Fruit fly (Drosophila melanogaster) whole organism, embryonic: Measurements from ENCODE around the gene Miox.

Source experiments
- Adf1 ChIP-seq: fragments of 200-800 bp; sonication (Bioruptor generic); IDR thresholded peaks from 2 replicates; pipeline ENCODE4 v1.3.6; 2022; ENCODE audit warnings: missing biosample characterization, missing genetic modification characterization
- CG10366 ChIP-seq: fragments of 200-800 bp; sonication (Bioruptor generic); IDR thresholded peaks from 2 replicates; pipeline ENCODE4 v1.3.6; 2022; ENCODE audit warnings: missing biosample characterization, missing genetic modification characterization
- CG10565 ChIP-seq: fragments of 200-800 bp; sonication (Bioruptor generic); optimal IDR thresholded peaks from 3 replicates; lab custom pipeline; 2016; ENCODE audit warnings: missing biosample characterization, mild to moderate bottlenecking, missing genetic modification characterization
- CG12155 ChIP-seq: fragments of 200-800 bp; sonication (Bioruptor generic); optimal IDR thresholded peaks from 3 replicates; lab custom pipeline; 2016; ENCODE audit warnings: missing biosample characterization, missing genetic modification characterization
- CG12659 ChIP-seq: fragments of 200-800 bp; sonication (Bioruptor generic); optimal IDR thresholded peaks from 3 replicates; lab custom pipeline; 2017; ENCODE audit warnings: mild to moderate bottlenecking, missing biosample characterization, missing genetic modification reagents, missing genetic modification characterization
- CG1529 ChIP-seq: fragments of 200-800 bp; sonication (Bioruptor generic); optimal IDR thresholded peaks from 3 replicates; lab custom pipeline; 2018; ENCODE audit warnings: missing biosample characterization, missing genetic modification characterization
- CG17186 ChIP-seq: fragments of 200-800 bp; sonication (Bioruptor generic); optimal IDR thresholded peaks from 3 replicates; lab custom pipeline; 2017; ENCODE audit warnings: missing biosample characterization, missing genetic modification reagents, missing genetic modification characterization
- CG18764 ChIP-seq: fragments of 200-800 bp; sonication (Bioruptor generic); optimal IDR thresholded peaks from 3 replicates; lab custom pipeline; 2016; ENCODE audit warnings: missing biosample characterization, missing genetic modification characterization
- CG2116 ChIP-seq: fragments of 200-800 bp; sonication (Bioruptor generic); optimal IDR thresholded peaks from 3 replicates; lab custom pipeline; 2018; ENCODE audit warnings: missing biosample characterization, mild to moderate bottlenecking, missing genetic modification characterization
- CG2120 ChIP-seq: fragments of 200-800 bp; sonication (Bioruptor generic); optimal IDR thresholded peaks from 3 replicates; lab custom pipeline; 2016; ENCODE audit warnings: missing biosample characterization, missing genetic modification characterization
- CG2129 ChIP-seq: fragments of 200-800 bp; sonication (Bioruptor generic); IDR thresholded peaks from 2 replicates; pipeline ENCODE4 v1.3.6; 2022; ENCODE audit warnings: missing biosample characterization, missing genetic modification characterization; ENCODE audit not compliant: partially characterized antibody
- CG30020 ChIP-seq: fragments of 200-800 bp; optimal IDR thresholded peaks from 2 replicates; lab custom pipeline; 2019; ENCODE audit warnings: missing biosample characterization, mild to moderate bottlenecking, missing genetic modification characterization, moderate library complexity
- CG3995 ChIP-seq: fragments of 200-800 bp; sonication (Bioruptor generic); optimal IDR thresholded peaks from 3 replicates; lab custom pipeline; 2016; ENCODE audit warnings: missing biosample characterization, missing genetic modification characterization
- CG4854 ChIP-seq: fragments of 200-800 bp; sonication (Bioruptor generic); optimal IDR thresholded peaks from 2 replicates; lab custom pipeline; 2016; ENCODE audit warnings: missing biosample characterization, missing genetic modification characterization, inconsistent platforms
- CG6254 ChIP-seq: fragments of 200-800 bp; sonication (Bioruptor generic); optimal IDR thresholded peaks from 3 replicates; lab custom pipeline; 2017; ENCODE audit warnings: mild to moderate bottlenecking, missing biosample characterization, missing genetic modification reagents, missing genetic modification characterization
- CG7271 ChIP-seq: fragments of 200-800 bp; sonication (Bioruptor generic); optimal IDR thresholded peaks from 2 replicates; lab custom pipeline; 2018; ENCODE audit warnings: missing biosample characterization, mild to moderate bottlenecking, missing genetic modification characterization, moderate library complexity
- CG7745 ChIP-seq: fragments of 200-800 bp; sonication (Bioruptor generic); optimal IDR thresholded peaks from 2 replicates; lab custom pipeline; 2018; ENCODE audit warnings: missing biosample characterization, mild to moderate bottlenecking, missing genetic modification characterization, moderate library complexity
- CG9437 ChIP-seq: fragments of 200-800 bp; sonication (Bioruptor generic); optimal IDR thresholded peaks from 2 replicates; lab custom pipeline; 2018; ENCODE audit warnings: missing biosample characterization, mild to moderate bottlenecking, missing genetic modification characterization
- CG9932 ChIP-seq: fragments of 200-800 bp; sonication (Bioruptor generic); IDR thresholded peaks from 2 replicates; pipeline ENCODE4 v1.3.6; 2022; ENCODE audit warnings: missing biosample characterization, missing genetic modification characterization
- Chrac-16 ChIP-seq: fragments of 200-800 bp; sonication (Bioruptor generic); optimal IDR thresholded peaks from 3 replicates; lab custom pipeline; 2016; ENCODE audit warnings: missing biosample characterization, missing genetic modification characterization
- CoRest ChIP-seq: fragments of 200-800 bp; sonication (Bioruptor generic); optimal IDR thresholded peaks from 3 replicates; lab custom pipeline; 2018; ENCODE audit warnings: missing biosample characterization, mild to moderate bottlenecking, missing genetic modification characterization, moderate library complexity
- CrebB ChIP-seq: fragments of 200-800 bp; sonication (Bioruptor generic); optimal IDR thresholded peaks from 3 replicates; lab custom pipeline; 2018; ENCODE audit warnings: missing biosample characterization, mild to moderate bottlenecking, missing genetic modification characterization
- Dad ChIP-seq: fragments of 200-800 bp; sonication (Bioruptor generic); optimal IDR thresholded peaks from 3 replicates; lab custom pipeline; 2016; ENCODE audit warnings: missing biosample characterization, missing genetic modification characterization
- Max ChIP-seq: fragments of 200-800 bp; sonication (Bioruptor generic); optimal IDR thresholded peaks from 2 replicates; lab custom pipeline; 2016; ENCODE audit warnings: missing biosample characterization, mild to moderate bottlenecking, missing genetic modification characterization
- Myb ChIP-seq: fragments of 200-800 bp; sonication (Bioruptor generic); optimal IDR thresholded peaks from 2 replicates; lab custom pipeline; 2016; ENCODE audit warnings: missing biosample characterization, missing genetic modification characterization
- NFAT ChIP-seq: fragments of 200-800 bp; sonication (Bioruptor generic); IDR thresholded peaks from 2 replicates; pipeline ENCODE4 v1.3.6; 2022; ENCODE audit warnings: missing biosample characterization, missing genetic modification characterization
- Oaz ChIP-seq: fragments of 200-800 bp; sonication (Bioruptor generic); IDR thresholded peaks from 2 replicates; pipeline ENCODE4 v1.3.6; 2022; ENCODE audit warnings: missing biosample characterization, missing genetic modification characterization
- Opbp ChIP-seq: fragments of 200-800 bp; sonication (Bioruptor generic); IDR thresholded peaks from 3 replicates; pipeline ENCODE4 v1.3.6; 2022; ENCODE audit warnings: missing biosample characterization, missing genetic modification characterization; ENCODE audit not compliant: partially characterized antibody
- PHDP ChIP-seq: fragments of 200-800 bp; sonication (Bioruptor generic); optimal IDR thresholded peaks from 3 replicates; lab custom pipeline; 2018; ENCODE audit warnings: missing biosample characterization, mild to moderate bottlenecking, missing genetic modification characterization, moderate library complexity
- Ptx1 ChIP-seq: fragments of 200-800 bp; sonication (Bioruptor generic); IDR thresholded peaks from 2 replicates; pipeline ENCODE4 v1.3.6; 2022; ENCODE audit warnings: missing biosample characterization, missing genetic modification characterization
- Sox100B ChIP-seq: fragments of 200-800 bp; sonication (Bioruptor generic); optimal IDR thresholded peaks from 3 replicates; lab custom pipeline; 2018; ENCODE audit warnings: missing biosample characterization, mild to moderate bottlenecking, missing genetic modification characterization
- Tbp ChIP-seq: fragments of >200 bp; optimal IDR thresholded peaks from 2 replicates; lab custom pipeline; 2018; ENCODE audit warnings: missing biosample characterization, missing genetic modification characterization
- Xrp1 ChIP-seq: fragments of 200-800 bp; sonication (Bioruptor generic); IDR thresholded peaks from 2 replicates; pipeline ENCODE4 v1.3.6; 2022; ENCODE audit warnings: missing biosample characterization, missing genetic modification characterization
- ap ChIP-seq: fragments of 200-800 bp; sonication (Bioruptor generic); IDR thresholded peaks from 2 replicates; pipeline ENCODE4 v1.3.6; 2022; ENCODE audit warnings: missing biosample characterization, missing genetic modification characterization
- bbx ChIP-seq: fragments of 200-800 bp; sonication (Bioruptor generic); IDR thresholded peaks from 2 replicates; pipeline ENCODE4 v1.3.6; 2022; ENCODE audit warnings: missing biosample characterization, missing genetic modification characterization; ENCODE audit not compliant: partially characterized antibody
- cas ChIP-seq: fragments of 200-800 bp; sonication (Bioruptor generic); IDR thresholded peaks from 2 replicates; pipeline ENCODE4 v1.3.6; 2022; ENCODE audit warnings: missing biosample characterization, missing genetic modification characterization
- dimm ChIP-seq: fragments of 200-800 bp; sonication (Bioruptor generic); IDR thresholded peaks from 2 replicates; pipeline ENCODE4 v1.3.6; 2022; ENCODE audit warnings: missing biosample characterization, missing genetic modification characterization
- disco-r ChIP-seq: fragments of 200-800 bp; sonication (Bioruptor generic); optimal IDR thresholded peaks from 2 replicates; lab custom pipeline; 2016; ENCODE audit warnings: missing biosample characterization, missing genetic modification characterization
- exex ChIP-seq: fragments of 200-800 bp; sonication (Bioruptor generic); optimal IDR thresholded peaks from 4 replicates; lab custom pipeline; 2018; ENCODE audit warnings: missing biosample characterization, mild to moderate bottlenecking, missing genetic modification characterization, moderate library complexity
- fd3F ChIP-seq: fragments of 200-800 bp; sonication (Bioruptor generic); optimal IDR thresholded peaks from 2 replicates; lab custom pipeline; 2018; ENCODE audit warnings: missing biosample characterization, mild to moderate bottlenecking, missing genetic modification characterization, moderate library complexity
- fd64A ChIP-seq: fragments of 200-800 bp; sonication (Bioruptor generic); optimal IDR thresholded peaks from 3 replicates; lab custom pipeline; 2018; ENCODE audit warnings: missing biosample characterization, mild to moderate bottlenecking, missing genetic modification characterization
- grau ChIP-seq: fragments of 200-800 bp; optimal IDR thresholded peaks from 3 replicates; lab custom pipeline; 2019; ENCODE audit warnings: missing biosample characterization, mild to moderate bottlenecking, missing genetic modification characterization, moderate library complexity
- jing ChIP-seq: fragments of 200-800 bp; sonication (Bioruptor generic); optimal IDR thresholded peaks from 2 replicates; lab custom pipeline; 2018; ENCODE audit warnings: missing biosample characterization, mild to moderate bottlenecking, missing genetic modification characterization
- klu ChIP-seq: fragments of 200-800 bp; sonication (Bioruptor generic); IDR thresholded peaks from 2 replicates; pipeline ENCODE4 v1.3.6; 2022; ENCODE audit warnings: missing biosample characterization, missing genetic modification characterization
- phol ChIP-seq: fragments of 200-800 bp; sonication (Bioruptor generic); optimal IDR thresholded peaks from 3 replicates; lab custom pipeline; 2018; ENCODE audit warnings: missing biosample characterization, mild to moderate bottlenecking, missing genetic modification characterization, moderate library complexity
- pnt ChIP-seq: fragments of 200-800 bp; sonication (Bioruptor generic); optimal IDR thresholded peaks from 3 replicates; lab custom pipeline; 2016; ENCODE audit warnings: missing biosample characterization, missing genetic modification characterization
- pzg ChIP-seq: fragments of 200-800 bp; sonication (Bioruptor generic); optimal IDR thresholded peaks from 3 replicates; lab custom pipeline; 2018; ENCODE audit warnings: missing biosample characterization, mild to moderate bottlenecking, missing genetic modification characterization, moderate library complexity
- row ChIP-seq: fragments of 200-800 bp; sonication (Bioruptor generic); IDR thresholded peaks from 3 replicates; pipeline ENCODE4 v1.3.6; 2022; ENCODE audit warnings: missing biosample characterization, missing genetic modification characterization
- sisA ChIP-seq: fragments of 200-800 bp; sonication (Bioruptor generic); IDR thresholded peaks from 2 replicates; pipeline ENCODE4 v1.3.6; 2022; ENCODE audit warnings: missing biosample characterization, missing genetic modification characterization
- sr ChIP-seq: fragments of 200-800 bp; sonication (Bioruptor generic); IDR thresholded peaks from 3 replicates; pipeline ENCODE4 v1.3.6; 2022; ENCODE audit warnings: missing biosample characterization, missing genetic modification characterization
- tna ChIP-seq: fragments of 200-800 bp; sonication (Bioruptor generic); IDR thresholded peaks from 2 replicates; pipeline ENCODE4 v1.3.6; 2022; ENCODE audit warnings: missing biosample characterization, missing genetic modification characterization; ENCODE audit not compliant: partially characterized antibody

Miox gene

DNA sequence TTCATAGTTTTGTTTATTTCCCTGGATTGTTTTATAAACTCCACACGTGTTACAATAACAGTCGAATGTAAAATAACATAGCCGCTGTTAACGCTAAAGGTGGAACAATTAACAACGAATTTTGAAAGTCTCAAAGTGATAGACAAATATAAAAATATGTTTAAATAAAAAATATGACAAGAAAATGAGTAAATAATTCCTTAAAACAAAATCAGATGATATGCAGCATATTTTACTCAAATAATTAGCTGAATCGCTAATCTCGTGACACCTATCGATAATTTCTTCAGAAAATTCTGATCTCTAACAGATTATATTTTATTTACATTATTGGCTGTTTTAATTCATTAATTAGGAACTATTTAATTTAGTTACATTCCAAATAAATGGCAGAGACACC is 48.2 kb upstream of the Miox start, which contains the start of the genes CG5645 and Atg12 (continued):
- TF ChIP-seq Tbp (GFP tag; lab: Kevin White, UChicago): no peak
- TF ChIP-seq Ptx1 (GFP tag; lab: Robert Waterston, UW): peak; percentile 73
- peak; percentile 62 for TF ChIP-seq grau (tag; lab: Kevin White, UChicago)
- no peak; the same call in 1 of the 2 replicates for TF ChIP-seq klu (GFP tag; lab: Robert Waterston, UW)
- TF ChIP-seq bbx (GFP tag; lab: Robert Waterston, UW): peak; percentile 71
- no peak for TF ChIP-seq sr (GFP tag; lab: Robert Waterston, UW)
- peak; percentile 9 for TF ChIP-seq Myb (GFP tag; lab: Kevin White, UChicago)
- TF ChIP-seq Dad: no peak
- TF ChIP-seq CG17186 (GFP tag; lab: Kevin White, UChicago): peak; percentile 74
- TF ChIP-seq CG7745: no peak
- peak; percentile 41 for TF ChIP-seq CG4854 (GFP tag; lab: Kevin White, UChicago)
- TF ChIP-seq CG6254 (GFP tag; lab: Kevin White, UChicago): peak; percentile 17
- no peak for TF ChIP-seq jing (GFP tag; lab: Kevin White, UChicago)
- TF ChIP-seq Max (GFP tag; lab: Kevin White, UChicago): peak; percentile 74
- TF ChIP-seq CrebB (tag; lab: Kevin White, UChicago): peak; percentile 4
- peak; percentile 63 for TF ChIP-seq exex (tag; lab: Kevin White, UChicago)
- peak; percentile 69 for TF ChIP-seq Xrp1 (GFP tag; lab: Robert Waterston, UW)
- TF ChIP-seq ap (GFP tag; lab: Robert Waterston, UW): no peak
- TF ChIP-seq CG2116 (GFP tag; lab: Kevin White, UChicago): peak; percentile 78
- peak; percentile 67; the same call in 1 of the 2 replicates for TF ChIP-seq tna (GFP tag; lab: Robert Waterston, UW)
- no peak for TF ChIP-seq CG10565 (GFP tag; lab: Kevin White, UChicago)
- TF ChIP-seq Oaz (GFP tag; lab: Robert Waterston, UW): peak; percentile 41; the same call in 1 of the 2 replicates
- TF ChIP-seq CG10366 (GFP tag; lab: Robert Waterston, UW): peak; percentile 11; the same call in 1 of the 2 replicates
- peak; percentile 60 for TF ChIP-seq CG12659 (GFP tag; lab: Kevin White, UChicago)
- TF ChIP-seq fd3F (GFP tag; lab: Kevin White, UChicago): peak; percentile 8
- TF ChIP-seq pnt: no peak
- peak; percentile 45 for TF ChIP-seq Chrac-16
- TF ChIP-seq pzg (GFP tag; lab: Kevin White, UChicago): peak; percentile 40
- peak; percentile 41; the same call in 1 of the 2 replicates for TF ChIP-seq sisA
- TF ChIP-seq Sox100B (GFP tag; lab: Kevin White, UChicago): peak; percentile 69
- no peak for TF ChIP-seq dimm (GFP tag; lab: Robert Waterston, UW)
- TF ChIP-seq CG1529: no peak
- peak; percentile 73 for TF ChIP-seq CG2129
- peak; percentile 72; the same call in 2 of the 3 replicates for TF ChIP-seq Opbp (GFP tag; lab: Robert Waterston, UW)
- peak; percentile 29; the same call in 1 of the 2 replicates for TF ChIP-seq cas (GFP tag; lab: Robert Waterston, UW)
- no peak for TF ChIP-seq CG9437 (GFP tag; lab: Kevin White, UChicago)
- peak; percentile 41 for TF ChIP-seq CG12155
- no peak for TF ChIP-seq CG7271
- TF ChIP-seq CG3995 (GFP tag; lab: Kevin White, UChicago): peak; percentile 81
- no peak for TF ChIP-seq Adf1 (GFP tag; lab: Robert Waterston, UW)
- peak; percentile 70 for TF ChIP-seq CG9932 (GFP tag; lab: Robert Waterston, UW)
- peak; percentile 58 for TF ChIP-seq CG18764 (GFP tag; lab: Kevin White, UChicago)
- TF ChIP-seq disco-r (GFP tag; lab: Kevin White, UChicago): no peak
- peak; percentile 65 for TF ChIP-seq CG2120 (GFP tag; lab: Kevin White, UChicago)
- TF ChIP-seq NFAT (GFP tag; lab: Robert Waterston, UW): no peak
- peak; percentile 88 for TF ChIP-seq row (GFP tag; lab: Robert Waterston, UW)
- TF ChIP-seq phol: peak; percentile 59
- TF ChIP-seq PHDP (tag; lab: Kevin White, UChicago): peak; percentile 54
- peak; percentile 52 for TF ChIP-seq CG30020
- TF ChIP-seq fd64A (GFP tag; lab: Kevin White, UChicago): no peak
- TF ChIP-seq CoRest (tag; lab: Kevin White, UChicago): peak; percentile 29
